Fruit fly (Drosophila melanogaster): ENCODE measurements around the gene pad.

The pad gene

DNA sequence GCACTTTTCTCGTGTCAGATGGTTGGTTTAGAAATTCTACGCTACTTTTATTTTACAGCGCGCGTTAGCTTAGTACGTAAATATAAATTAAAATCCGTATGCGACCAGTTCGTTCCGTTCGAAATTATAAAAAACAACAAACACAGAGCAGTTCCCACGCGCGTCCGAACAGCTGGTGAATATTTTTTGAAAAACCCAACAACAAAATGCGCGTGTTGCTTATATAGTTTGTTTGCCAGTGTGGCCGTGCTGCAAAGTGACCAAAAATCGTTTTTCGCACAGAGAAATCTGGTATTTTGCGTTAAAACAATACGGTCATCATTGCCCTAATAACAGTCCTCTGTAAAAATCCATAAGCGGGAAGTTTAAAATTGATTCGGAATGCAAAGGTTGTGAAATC, 3.8 kb upstream of the pad start (continued):
- TF ChIP-seq CG9876 (GFP tag; optimal IDR thresholded peaks at IDR 0.05) (no peak), cato (GFP tag; optimal IDR thresholded peaks at IDR 0.05; ENCODE audit: borderline replicate concordance) (no peak), usp (GFP tag; optimal IDR thresholded peaks at IDR 0.05) (no peak), cwo (GFP tag; optimal IDR thresholded peaks at IDR 0.05) (no peak), knrl (GFP tag; IDR thresholded peaks at IDR 0.05; ENCODE audit: partially characterized antibody) (no peak), CG34376 (GFP tag; optimal IDR thresholded peaks at IDR 0.05) (peak; percentile 45), Sin3A (optimal IDR thresholded peaks at IDR 0.05) (peak; percentile 39), CG3995 (GFP tag; optimal IDR thresholded peaks at IDR 0.05) (no peak), CHES-1-like (GFP tag; optimal IDR thresholded peaks at IDR 0.05) (peak; percentile 10), ara (GFP tag; IDR thresholded peaks at IDR 0.05) (no peak), CG7963 (GFP tag; IDR thresholded peaks at IDR 0.05; ENCODE audit: partially characterized antibody) (no peak; the same call in 2 of the 3 replicates), fd3F (GFP tag; optimal IDR thresholded peaks at IDR 0.05) (no peak), CG17328 (GFP tag; IDR thresholded peaks at IDR 0.05) (no peak), CG17829 (tag; optimal IDR thresholded peaks at IDR 0.05) (peak; percentile 58), nerfin-2 (GFP tag; IDR thresholded peaks at IDR 0.05; ENCODE audit: partially characterized antibody) (no peak), CG6272 (GFP tag; IDR thresholded peaks at IDR 0.05) (no peak), Kr (GFP tag; optimal IDR thresholded peaks at IDR 0.05) (no peak), nom (GFP tag; optimal IDR thresholded peaks at IDR 0.05) (peak; percentile 50), CG10462 (GFP tag; optimal IDR thresholded peaks at IDR 0.05) (no peak), CG1233 (GFP tag; optimal IDR thresholded peaks at IDR 0.05) (no peak), vvl (GFP tag; IDR thresholded peaks at IDR 0.05) (no peak; the same call in 1 of the 2 replicates), CG8388 (GFP tag; optimal IDR thresholded peaks at IDR 0.05) (no peak), Doc2 (GFP tag; IDR thresholded peaks at IDR 0.05) (no peak), CG11560 (tag; IDR thresholded peaks at IDR 0.05) (no peak), Scr (GFP tag; IDR thresholded peaks at IDR 0.05; ENCODE audit: partially characterized antibody) (0 out of 2 replicates have a peak, but pooled peaks have one; percentile 35), ssp (GFP tag; IDR thresholded peaks at IDR 0.05) (no peak), CG32772 (GFP tag; IDR thresholded peaks at IDR 0.05) (no peak), zfh1 (GFP tag; IDR thresholded peaks at IDR 0.05) (no peak), H2.0 (GFP tag; IDR thresholded peaks at IDR 0.05) (no peak), ab (GFP tag; optimal IDR thresholded peaks at IDR 0.05) (no peak), CG6254 (GFP tag; optimal IDR thresholded peaks at IDR 0.05) (no peak), CG8359 (GFP tag; optimal IDR thresholded peaks at IDR 0.05; ENCODE audit: borderline replicate concordance) (no peak), grau (tag; optimal IDR thresholded peaks at IDR 0.05) (peak; percentile 25), Hr3 (GFP tag; optimal IDR thresholded peaks at IDR 0.05) (no peak), hth (optimal IDR thresholded peaks at IDR 0.05) (no peak), CG6765 (GFP tag; optimal IDR thresholded peaks at IDR 0.05) (no peak), CG4424 (GFP tag; optimal IDR thresholded peaks at IDR 0.05) (no peak), cad (GFP tag; optimal IDR thresholded peaks at IDR 0.05) (no peak), Dll (GFP tag; IDR thresholded peaks at IDR 0.05; ENCODE audit: partially characterized antibody) (0 out of 4 replicates have a peak, but pooled peaks have one; percentile 19), mirr (GFP tag; optimal IDR thresholded peaks at IDR 0.05) (no peak), NC2α (GFP tag; optimal IDR thresholded peaks at IDR 0.05) (peak; percentile 97), CG17186 (GFP tag; optimal IDR thresholded peaks at IDR 0.05) (peak; percentile 65), eve (GFP tag; optimal IDR thresholded peaks at IDR 0.05) (no peak), br (optimal IDR thresholded peaks at IDR 0.05) (no peak), sna (GFP tag; IDR thresholded peaks at IDR 0.05; ENCODE audit: partially characterized antibody) (no peak), CG1529 (GFP tag; optimal IDR thresholded peaks at IDR 0.05) (no peak), dimm (GFP tag; IDR thresholded peaks at IDR 0.05) (no peak), dmrt11E (tag; optimal IDR thresholded peaks at IDR 0.05) (no peak), Hey (tag; optimal IDR thresholded peaks at IDR 0.05) (no peak), Asciz (GFP tag; optimal IDR thresholded peaks at IDR 0.05) (no peak), CG16813 (GFP tag; IDR thresholded peaks at IDR 0.05; ENCODE audit: partially characterized antibody) (no peak), slbo (GFP tag; IDR thresholded peaks at IDR 0.05) (no peak)
